Fruit fly (Drosophila melanogaster) whole organism, wandering third instar larva: ENCODE results near the gene CG8326.

Source experiments
- CG9705 ChIP-seq: fragments of 200-800 bp; sonication (Bioruptor generic); optimal IDR thresholded peaks from 2 replicates; lab custom pipeline; 2018; ENCODE audit warnings: missing biosample characterization, mild to moderate bottlenecking, missing genetic modification characterization
- CrebA ChIP-seq: fragments of 200-800 bp; sonication (Bioruptor generic); optimal IDR thresholded peaks from 2 replicates; lab custom pipeline; 2016; ENCODE audit warnings: missing biosample characterization, mild to moderate bottlenecking, missing genetic modification characterization, borderline replicate concordance
- Dif ChIP-seq: fragments of 200-275, 200-300 bp; sonication (Bioruptor generic); optimal IDR thresholded peaks from 2 replicates; lab custom pipeline; 2018; ENCODE audit warnings: missing biosample characterization, missing genetic modification characterization; ENCODE audit not compliant: partially characterized antibody
- HLH106 ChIP-seq: fragments of 200-800 bp; optimal IDR thresholded peaks from 3 replicates; lab custom pipeline; 2019; ENCODE audit warnings: missing biosample characterization, mild to moderate bottlenecking, missing genetic modification characterization, moderate library complexity
- Hr78 ChIP-seq: fragments of >200 bp; optimal IDR thresholded peaks from 2 replicates; lab custom pipeline; 2017; ENCODE audit warnings: missing biosample characterization, missing genetic modification characterization
- Mio ChIP-seq: sonication (Bioruptor generic); optimal IDR thresholded peaks from 2 replicates; lab custom pipeline; 2016; ENCODE audit warnings: missing biosample characterization, missing genetic modification characterization
- OdsH ChIP-seq: fragments of 200-800 bp; sonication (Bioruptor generic); optimal IDR thresholded peaks from 2 replicates; lab custom pipeline; 2016; ENCODE audit warnings: missing biosample characterization, mild to moderate bottlenecking, missing genetic modification characterization
- Vsx2 ChIP-seq: fragments of 200-300, 225-300 bp; sonication (Bioruptor generic); optimal IDR thresholded peaks from 2 replicates; lab custom pipeline; 2018; ENCODE audit warnings: missing biosample characterization, missing genetic modification characterization; ENCODE audit not compliant: partially characterized antibody
- br ChIP-seq: fragments of 200-800 bp; sonication (Bioruptor generic); optimal IDR thresholded peaks from 2 replicates; lab custom pipeline; 2016; ENCODE audit warnings: missing biosample characterization, missing genetic modification characterization
- dl ChIP-seq, 2 experiments: fragments of 175-275, 200-275 bp in 1 of 2; fragments of 200-275 bp in 1 of 2; sonication (Bioruptor generic); optimal IDR thresholded peaks; lab custom pipeline; 2018; ENCODE audit warnings: mild to moderate bottlenecking in 2 of 2, missing biosample characterization in 2 of 2, missing genetic modification characterization in 2 of 2, moderate library complexity in 2 of 2; ENCODE audit not compliant: partially characterized antibody in 2 of 2, insufficient read depth in 1 of 2
- fru ChIP-seq: fragments of 200-800 bp; sonication (Bioruptor generic); optimal IDR thresholded peaks from 3 replicates; lab custom pipeline; 2016; ENCODE audit warnings: missing biosample characterization, mild to moderate bottlenecking, missing genetic modification characterization
- h ChIP-seq: fragments of 200-800 bp; sonication (Bioruptor generic); optimal IDR thresholded peaks from 3 replicates; lab custom pipeline; 2016; ENCODE audit warnings: missing biosample characterization, mild to moderate bottlenecking, missing genetic modification characterization
- lola ChIP-seq: fragments of >200 bp; optimal IDR thresholded peaks from 2 replicates; lab custom pipeline; 2017; ENCODE audit warnings: missing biosample characterization, missing genetic modification characterization

- TF ChIP-seq dl (GFP tag; optimal IDR thresholded peaks at IDR 0.05; lab: Kevin White, UChicago; ENCODE audit: insufficient read depth in 1 of 2, partially characterized antibody in 2 of 2) (no peak), lola (GFP tag; lab: Kevin White, UChicago) (no peak), CrebA (no peak), fru (peak; percentile 82), OdsH (GFP tag; lab: Kevin White, UChicago) (peak; percentile 83), br (GFP tag; lab: Kevin White, UChicago) (peak; percentile 82), CG9705 (GFP tag; lab: Kevin White, UChicago) (peak; percentile 25), Vsx2 (GFP tag; lab: Kevin White, UChicago) (no peak), h (peak; percentile 89), Mio (no peak), Hr78 (GFP tag; lab: Kevin White, UChicago) (no peak), Dif (GFP tag; lab: Kevin White, UChicago) (no peak), HLH106 (tag; lab: Kevin White, UChicago) (peak; percentile 63)
These were observed 30.0 kb downstream of the CG8326 start, which contains the start of gene X11L for dm6 chrX:17599330-17599729.
